Fruit fly (Drosophila melanogaster) whole organism, adult: Measurements from ENCODE around the gene Eaf6.

ENCODE experiments used
- CG11617 ChIP-seq: fragments of 200-800 bp; sonication (Bioruptor generic); optimal IDR thresholded peaks from 2 replicates; lab custom pipeline; 2017; ENCODE audit warnings: mild to moderate bottlenecking, missing biosample characterization, missing genetic modification reagents, missing genetic modification characterization
- CG12768 ChIP-seq: fragments of 200-800 bp; sonication (Bioruptor generic); optimal IDR thresholded peaks from 2 replicates; lab custom pipeline; 2017; ENCODE audit warnings: missing biosample characterization, missing genetic modification characterization, mild to moderate bottlenecking, moderate library complexity, missing genetic modification reagents
- CG14711 ChIP-seq: fragments of 200-800 bp; sonication (Bioruptor generic); optimal IDR thresholded peaks from 2 replicates; lab custom pipeline; 2018; ENCODE audit warnings: missing biosample characterization, mild to moderate bottlenecking, missing genetic modification characterization, moderate library complexity
- CG1620 ChIP-seq: fragments of 200-800 bp; sonication (Bioruptor generic); optimal IDR thresholded peaks from 2 replicates; lab custom pipeline; 2016; ENCODE audit warnings: missing biosample characterization, missing genetic modification characterization
- CG33017 ChIP-seq: fragments of 200-800 bp; sonication (Bioruptor generic); optimal IDR thresholded peaks from 2 replicates; lab custom pipeline; 2018; ENCODE audit warnings: missing biosample characterization, mild to moderate bottlenecking, missing genetic modification characterization, moderate library complexity
- CG5204 ChIP-seq: fragments of 200-800 bp; sonication (Bioruptor generic); optimal IDR thresholded peaks from 2 replicates; lab custom pipeline; 2016; ENCODE audit warnings: missing biosample characterization, missing genetic modification characterization
- CG7045 ChIP-seq: fragments of 200-800 bp; sonication (Bioruptor generic); optimal IDR thresholded peaks from 2 replicates; lab custom pipeline; 2017; ENCODE audit warnings: missing biosample characterization, mild to moderate bottlenecking, missing genetic modification characterization
- CG7101 ChIP-seq: fragments of 200-800 bp; sonication (Bioruptor generic); optimal IDR thresholded peaks from 2 replicates; lab custom pipeline; 2018; ENCODE audit warnings: missing biosample characterization, mild to moderate bottlenecking, missing genetic modification characterization, moderate library complexity
- Clk ChIP-seq: fragments of 200-800 bp; sonication (Bioruptor generic); optimal IDR thresholded peaks from 2 replicates; lab custom pipeline; 2017; ENCODE audit warnings: missing biosample characterization, missing genetic modification characterization
- Crg-1 ChIP-seq: fragments of 200-800 bp; sonication (Bioruptor generic); optimal IDR thresholded peaks from 2 replicates; lab custom pipeline; 2016; ENCODE audit warnings: missing biosample characterization, missing genetic modification characterization
- Hr96 ChIP-seq: fragments of 200-800 bp; sonication (Bioruptor generic); optimal IDR thresholded peaks from 2 replicates; lab custom pipeline; 2016; ENCODE audit warnings: missing biosample characterization, missing genetic modification characterization
- Mnt ChIP-seq: fragments of 200-800 bp; sonication (Bioruptor generic); optimal IDR thresholded peaks from 2 replicates; lab custom pipeline; 2016; ENCODE audit warnings: missing biosample characterization, mild to moderate bottlenecking, missing genetic modification characterization
- bab1 ChIP-seq: fragments of 200-800 bp; sonication (Bioruptor generic); optimal IDR thresholded peaks from 3 replicates; lab custom pipeline; 2019; ENCODE audit warnings: missing biosample characterization, mild to moderate bottlenecking, missing genetic modification characterization, moderate library complexity
- cic ChIP-seq: fragments of 200-800 bp; sonication (Bioruptor generic); optimal IDR thresholded peaks from 2 replicates; lab custom pipeline; 2017; ENCODE audit warnings: missing biosample characterization, mild to moderate bottlenecking, missing genetic modification characterization, moderate library complexity
- cnc ChIP-seq, 2 experiments: fragments of >200 bp; optimal IDR thresholded peaks; 2 replicates each; lab custom pipeline; 2017
- kay ChIP-seq: fragments of 200-800 bp; sonication (Bioruptor generic); peaks from one replicate; lab custom pipeline; 2016; ENCODE audit warnings: missing biosample characterization, missing genetic modification characterization, borderline replicate concordance
- ovo ChIP-seq: fragments of 200-800 bp; sonication (Bioruptor generic); optimal IDR thresholded peaks from 2 replicates; lab custom pipeline; 2016; ENCODE audit warnings: missing biosample characterization, missing genetic modification characterization
- pad ChIP-seq: fragments of 200-800 bp; sonication (Bioruptor generic); optimal IDR thresholded peaks from 3 replicates; lab custom pipeline; 2017; ENCODE audit warnings: missing biosample characterization, missing genetic modification characterization, mild to moderate bottlenecking, moderate library complexity, missing genetic modification reagents
- tj ChIP-seq: fragments of 200-800 bp; sonication (Bioruptor generic); optimal IDR thresholded peaks from 3 replicates; lab custom pipeline; 2017; ENCODE audit warnings: missing biosample characterization, mild to moderate bottlenecking, missing genetic modification characterization, moderate library complexity
- toe ChIP-seq: fragments of 200-800 bp; sonication (Bioruptor generic); optimal IDR thresholded peaks from 2 replicates; lab custom pipeline; 2016; ENCODE audit warnings: missing biosample characterization, missing genetic modification characterization

Eaf6 gene

dm6 chr3L:5630176-5630583, 22.1 kb upstream of the Eaf6 start:
- no peak for TF ChIP-seq cnc (optimal IDR thresholded peaks at IDR 0.05; lab: Kevin White, UChicago)
- TF ChIP-seq CG14711 (tag; lab: Kevin White, UChicago): no peak
- no peak for TF ChIP-seq CG12768
- no peak for TF ChIP-seq CG7101
- TF ChIP-seq CG33017: no peak
- peak; percentile 76 for TF ChIP-seq kay (GFP tag; lab: Kevin White, UChicago)
- TF ChIP-seq toe (GFP tag; lab: Kevin White, UChicago): peak; percentile 32
- no peak for TF ChIP-seq Mnt
- no peak for TF ChIP-seq CG5204 (GFP tag; lab: Kevin White, UChicago)
- no peak for TF ChIP-seq CG11617 (GFP tag; lab: Kevin White, UChicago)
- TF ChIP-seq ovo (GFP tag; lab: Kevin White, UChicago): no peak
- no peak for TF ChIP-seq CG7045 (GFP tag; lab: Kevin White, UChicago)

- TF ChIP-seq CG33017: no peak
- no peak for TF ChIP-seq CG7101
- TF ChIP-seq toe (GFP tag; lab: Kevin White, UChicago): no peak
- no peak for TF ChIP-seq CG1620 (GFP tag; lab: Kevin White, UChicago)
Observed at dm6 chr3L:5627816-5628215, 19.7 kb upstream of the Eaf6 start.

dm6 chr3L:5626465-5626864, 18.4 kb upstream of the Eaf6 start:
- no peak for TF ChIP-seq CG5204 (GFP tag; lab: Kevin White, UChicago)
- no peak for TF ChIP-seq CG1620 (GFP tag; lab: Kevin White, UChicago)
- no peak for TF ChIP-seq ovo (GFP tag; lab: Kevin White, UChicago)
- no peak for TF ChIP-seq CG11617 (GFP tag; lab: Kevin White, UChicago)
- no peak for TF ChIP-seq toe (GFP tag; lab: Kevin White, UChicago)
- no peak for TF ChIP-seq CG7101
- TF ChIP-seq Hr96 (GFP tag; lab: Kevin White, UChicago): no peak
- no peak for TF ChIP-seq CG14711 (tag; lab: Kevin White, UChicago)
- TF ChIP-seq CG12768: no peak
- TF ChIP-seq CG7045 (GFP tag; lab: Kevin White, UChicago): no peak
- TF ChIP-seq pad (GFP tag; lab: Kevin White, UChicago): no peak
- no peak for TF ChIP-seq cic (GFP tag; lab: Kevin White, UChicago)

dm6 chr3L:5625121-5625667, 17.1 kb upstream of the Eaf6 start:
- no peak for TF ChIP-seq CG12768

dm6 chr3L:5623296-5623695, 15.2 kb upstream of the Eaf6 start:
- TF ChIP-seq CG14711 (tag; lab: Kevin White, UChicago) (no peak), Crg-1 (GFP tag; lab: Kevin White, UChicago) (no peak), CG11617 (GFP tag; lab: Kevin White, UChicago) (no peak), ovo (GFP tag; lab: Kevin White, UChicago) (no peak), CG12768 (no peak), bab1 (GFP tag; lab: Kevin White, UChicago) (no peak), CG7045 (GFP tag; lab: Kevin White, UChicago) (no peak), toe (GFP tag; lab: Kevin White, UChicago) (no peak), kay (GFP tag; lab: Kevin White, UChicago) (no peak), CG7101 (no peak), cnc (optimal IDR thresholded peaks at IDR 0.05; lab: Kevin White, UChicago) (no peak), CG1620 (GFP tag; lab: Kevin White, UChicago) (no peak), CG33017 (no peak)

- TF ChIP-seq Mnt (no peak), CG12768 (no peak), CG14711 (tag; lab: Kevin White, UChicago) (no peak), Hr96 (GFP tag; lab: Kevin White, UChicago) (no peak), CG33017 (no peak), Clk (GFP tag; lab: Kevin White, UChicago) (no peak), CG11617 (GFP tag; lab: Kevin White, UChicago) (no peak), ovo (GFP tag; lab: Kevin White, UChicago) (no peak)
Observed at dm6 chr3L:5621908-5622307, 13.8 kb upstream of the Eaf6 start.

- TF ChIP-seq toe (GFP tag; lab: Kevin White, UChicago) (no peak), Crg-1 (GFP tag; lab: Kevin White, UChicago) (no peak), CG1620 (GFP tag; lab: Kevin White, UChicago) (no peak), tj (GFP tag; lab: Kevin White, UChicago) (no peak), CG14711 (tag; lab: Kevin White, UChicago) (no peak), pad (GFP tag; lab: Kevin White, UChicago) (no peak), CG12768 (no peak), kay (GFP tag; lab: Kevin White, UChicago) (no peak), Hr96 (GFP tag; lab: Kevin White, UChicago) (no peak), Clk (GFP tag; lab: Kevin White, UChicago) (no peak)
Observed at dm6 chr3L:5621506-5621905, 13.4 kb upstream of the Eaf6 start.
